Fruit fly (Drosophila melanogaster): ENCODE measurements around the gene CG12316.
A peak's percentile ranks its signal among the peaks of the same experiment; 100 is the strongest.

Gene CG12316

dm6 chr3L:15163414-15163813 is 26.7 kb upstream of the CG12316 start, which contains the start of gene CG7011 (continued):
- TF ChIP-seq CG14050 (GFP tag; IDR thresholded peaks at IDR 0.05), result peak; percentile 34; the same call in 1 of the 3 replicates
- peak; percentile 8 for TF ChIP-seq mam (GFP tag; optimal IDR thresholded peaks at IDR 0.05)
- no peak for TF ChIP-seq Gug (GFP tag; IDR thresholded peaks at IDR 0.05)
- TF ChIP-seq CG9797 (GFP tag; optimal IDR thresholded peaks at IDR 0.05), result peak; percentile 0
- peak; percentile 39 for TF ChIP-seq da (GFP tag; optimal IDR thresholded peaks at IDR 0.05)
- TF ChIP-seq YL-1 (GFP tag; optimal IDR thresholded peaks at IDR 0.05), result peak; percentile 24
- TF ChIP-seq HmgZ (tag; optimal IDR thresholded peaks at IDR 0.05), result peak; percentile 30
- no peak for TF ChIP-seq NFAT (GFP tag; IDR thresholded peaks at IDR 0.05)
- no peak for TF ChIP-seq seq (GFP tag; IDR thresholded peaks at IDR 0.05)
- TF ChIP-seq inv (GFP tag; IDR thresholded peaks at IDR 0.05; ENCODE audit: partially characterized antibody), result peak; percentile 46; the same call in 1 of the 2 replicates
- peak; percentile 79 for TF ChIP-seq CTCF (GFP tag; optimal IDR thresholded peaks at IDR 0.05)
- TF ChIP-seq gro (GFP tag; optimal IDR thresholded peaks at IDR 0.05), result peak; percentile 2
- peak; percentile 69; the same call in 1 of the 3 replicates for TF ChIP-seq CG34422 (GFP tag; IDR thresholded peaks at IDR 0.05)
- TF ChIP-seq nerfin-1 (tag; optimal IDR thresholded peaks at IDR 0.05), result no peak
- peak; percentile 78 for TF ChIP-seq stwl (tag; optimal IDR thresholded peaks at IDR 0.05)
- peak; percentile 14 for TF ChIP-seq gfzf (GFP tag; optimal IDR thresholded peaks at IDR 0.05)
- TF ChIP-seq kah (GFP tag; optimal IDR thresholded peaks at IDR 0.05), result peak; percentile 32
- TF ChIP-seq Dp (GFP tag; optimal IDR thresholded peaks at IDR 0.05), result peak; percentile 37
- TF ChIP-seq CG34224 (GFP tag; IDR thresholded peaks at IDR 0.05; ENCODE audit: partially characterized antibody), result peak; percentile 35
- TF ChIP-seq Lhr (GFP tag; optimal IDR thresholded peaks at IDR 0.05), result peak; percentile 2
- peak; percentile 23 for TF ChIP-seq sens (GFP tag)
- no peak for TF ChIP-seq jing (GFP tag; optimal IDR thresholded peaks at IDR 0.05)
- TF ChIP-seq CHES-1-like (GFP tag; optimal IDR thresholded peaks at IDR 0.05), result peak; percentile 35
- TF ChIP-seq CG6791 (GFP tag; IDR thresholded peaks at IDR 0.05; ENCODE audit: partially characterized antibody), result peak; percentile 65
- TF ChIP-seq ato (GFP tag; IDR thresholded peaks at IDR 0.05; ENCODE audit: partially characterized antibody), result 0 out of 2 replicates have a peak, but pooled peaks have one; percentile 20
- peak; percentile 52 for TF ChIP-seq trem (tag; optimal IDR thresholded peaks at IDR 0.05)
- TF ChIP-seq crp (GFP tag; optimal IDR thresholded peaks at IDR 0.05), result peak; percentile 72 to 93
- peak; percentile 45 for TF ChIP-seq CG10431 (GFP tag; optimal IDR thresholded peaks at IDR 0.05)
- no peak for TF ChIP-seq CG15696 (tag; optimal IDR thresholded peaks at IDR 0.05)
- TF ChIP-seq row (GFP tag; IDR thresholded peaks at IDR 0.05), result no peak
- peak; percentile 17 for TF ChIP-seq MESR4 (GFP tag; optimal IDR thresholded peaks at IDR 0.05)
- 0 out of 3 replicates have a peak, but pooled peaks have one; percentile 29 for TF ChIP-seq CG7963 (GFP tag; IDR thresholded peaks at IDR 0.05; ENCODE audit: partially characterized antibody)
- TF ChIP-seq tna (GFP tag; IDR thresholded peaks at IDR 0.05; ENCODE audit: partially characterized antibody), result peak; percentile 49; the same call in 1 of the 2 replicates
- peak; percentile 30; the same call in 1 of the 3 replicates for TF ChIP-seq Opbp (GFP tag; IDR thresholded peaks at IDR 0.05; ENCODE audit: partially characterized antibody)
- TF ChIP-seq sna (GFP tag; IDR thresholded peaks at IDR 0.05; ENCODE audit: partially characterized antibody), result peak; percentile 47
- peak; percentile 43 for TF ChIP-seq Sry-δ (GFP tag; optimal IDR thresholded peaks at IDR 0.05)
- no peak for TF ChIP-seq tll (GFP tag; optimal IDR thresholded peaks at IDR 0.05)
- peak; percentile 41 for TF ChIP-seq BEAF-32 (GFP tag; optimal IDR thresholded peaks at IDR 0.05)
- 0 out of 3 replicates have a peak, but pooled peaks have one; percentile 27 for TF ChIP-seq vnd (GFP tag; IDR thresholded peaks at IDR 0.05; ENCODE audit: partially characterized antibody)
- no peak for TF ChIP-seq lola (GFP tag; optimal IDR thresholded peaks at IDR 0.05)
- TF ChIP-seq Aef1 (GFP tag; IDR thresholded peaks at IDR 0.05), result no peak
- TF ChIP-seq Ets65A (GFP tag), result peak; percentile 18
- TF ChIP-seq exex (tag; optimal IDR thresholded peaks at IDR 0.05), result no peak
- TF ChIP-seq MBD-R2 (GFP tag; IDR thresholded peaks at IDR 0.05), result peak; percentile 67
- TF ChIP-seq knrl (GFP tag; IDR thresholded peaks at IDR 0.05; ENCODE audit: partially characterized antibody), result peak; percentile 48
- no peak for TF ChIP-seq Max (GFP tag; optimal IDR thresholded peaks at IDR 0.05)
- TF ChIP-seq CG4617 (GFP tag; optimal IDR thresholded peaks at IDR 0.05; ENCODE audit: borderline replicate concordance), result peak; percentile 26
- no peak for TF ChIP-seq odd (GFP tag; optimal IDR thresholded peaks at IDR 0.05)
